Fruit fly (Drosophila melanogaster) whole organism, prepupa: Measurements from ENCODE around the gene Lcp65Ag2.

Source experiments
- CG11902 ChIP-seq: fragments of 200-800 bp; sonication (Bioruptor generic); optimal IDR thresholded peaks from 3 replicates; lab custom pipeline; 2016; ENCODE audit warnings: missing biosample characterization, missing genetic modification characterization
- CG8319 ChIP-seq: fragments of 200-800 bp; sonication (Bioruptor generic); optimal IDR thresholded peaks from 3 replicates; lab custom pipeline; 2016; ENCODE audit warnings: missing biosample characterization, missing genetic modification characterization
- Eip93F ChIP-seq: fragments of 200-800 bp; sonication (Bioruptor generic); optimal IDR thresholded peaks from 2 replicates; lab custom pipeline; 2016; ENCODE audit warnings: missing biosample characterization, mild to moderate bottlenecking, missing genetic modification characterization
- Smox ChIP-seq: fragments of 200-800 bp; sonication (Bioruptor generic); optimal IDR thresholded peaks from 3 replicates; lab custom pipeline; 2016; ENCODE audit warnings: missing biosample characterization, missing genetic modification characterization
- Sox14 ChIP-seq: fragments of 200-800 bp; sonication (Bioruptor generic); optimal IDR thresholded peaks from 3 replicates; lab custom pipeline; 2016; ENCODE audit warnings: missing biosample characterization, missing genetic modification characterization
- dac ChIP-seq: fragments of 200-800 bp; sonication (Bioruptor generic); optimal IDR thresholded peaks from 2 replicates; lab custom pipeline; 2017; ENCODE audit warnings: missing biosample characterization, mild to moderate bottlenecking, missing genetic modification characterization
- spab ChIP-seq: fragments of 200-800 bp; sonication (Bioruptor generic); optimal IDR thresholded peaks from 2 replicates; lab custom pipeline; 2017; ENCODE audit warnings: missing biosample characterization, mild to moderate bottlenecking, missing genetic modification characterization, missing genetic modification reagents

- TF ChIP-seq Sox14 (GFP tag; lab: Kevin White, UChicago) (no peak), CG8319 (no peak), CG11902 (GFP tag; lab: Kevin White, UChicago) (no peak), Eip93F (GFP tag; lab: Kevin White, UChicago) (no peak), dac (GFP tag; lab: Kevin White, UChicago) (no peak), spab (GFP tag; lab: Kevin White, UChicago) (no peak), Smox (GFP tag; lab: Kevin White, UChicago) (no peak)
Measured at dm6 chr3L:6106717-6107116, 26.7 kb downstream of the Lcp65Ag2 start.
